Worm (Caenorhabditis elegans): ENCODE results near the gene sri-54.

DNA sequence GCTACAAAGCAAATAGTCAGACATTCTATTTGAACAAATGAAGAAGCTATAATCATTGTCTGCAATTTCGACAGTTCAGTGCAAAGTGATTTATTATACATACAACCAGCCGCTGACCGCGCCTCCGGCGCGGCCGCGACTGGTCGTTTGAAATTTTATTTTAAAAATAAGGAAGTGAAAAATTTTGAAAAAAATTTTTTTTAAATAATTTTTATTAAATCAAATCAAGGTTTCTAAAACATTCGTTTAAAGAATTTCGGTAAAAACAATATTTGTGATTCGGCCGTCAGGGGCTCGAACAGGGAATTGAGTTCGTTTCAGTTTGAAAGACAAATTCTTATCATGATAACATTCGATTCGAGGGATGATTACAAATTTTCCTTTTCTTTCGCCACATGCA is 34.5 kb upstream of the sri-54 start, which contains the start of gene Y27F2A.10:
- TF ChIP-seq pes-1 (GFP tag; IDR thresholded peaks at IDR 0.05) (no peak), ceh-36 (tag; optimal IDR thresholded peaks at IDR 0.05) (no peak), flt-1 (GFP tag; IDR thresholded peaks at IDR 0.05) (no peak), tbx-37 (GFP tag; conservative IDR thresholded peaks at IDR 0.05) (no peak), ama-1 (optimal IDR thresholded peaks at IDR 0.05) (no peak), hnd-1 (tag; optimal IDR thresholded peaks at IDR 0.05) (no peak), F13C5.2 (tag; optimal IDR thresholded peaks at IDR 0.05) (no peak), hmbx-1 (tag; optimal IDR thresholded peaks at IDR 0.05) (no peak), scrt-1 (GFP tag; IDR thresholded peaks at IDR 0.05) (no peak)
